Worm (Caenorhabditis elegans): ENCODE data around the gene R02D5.6.

DNA sequence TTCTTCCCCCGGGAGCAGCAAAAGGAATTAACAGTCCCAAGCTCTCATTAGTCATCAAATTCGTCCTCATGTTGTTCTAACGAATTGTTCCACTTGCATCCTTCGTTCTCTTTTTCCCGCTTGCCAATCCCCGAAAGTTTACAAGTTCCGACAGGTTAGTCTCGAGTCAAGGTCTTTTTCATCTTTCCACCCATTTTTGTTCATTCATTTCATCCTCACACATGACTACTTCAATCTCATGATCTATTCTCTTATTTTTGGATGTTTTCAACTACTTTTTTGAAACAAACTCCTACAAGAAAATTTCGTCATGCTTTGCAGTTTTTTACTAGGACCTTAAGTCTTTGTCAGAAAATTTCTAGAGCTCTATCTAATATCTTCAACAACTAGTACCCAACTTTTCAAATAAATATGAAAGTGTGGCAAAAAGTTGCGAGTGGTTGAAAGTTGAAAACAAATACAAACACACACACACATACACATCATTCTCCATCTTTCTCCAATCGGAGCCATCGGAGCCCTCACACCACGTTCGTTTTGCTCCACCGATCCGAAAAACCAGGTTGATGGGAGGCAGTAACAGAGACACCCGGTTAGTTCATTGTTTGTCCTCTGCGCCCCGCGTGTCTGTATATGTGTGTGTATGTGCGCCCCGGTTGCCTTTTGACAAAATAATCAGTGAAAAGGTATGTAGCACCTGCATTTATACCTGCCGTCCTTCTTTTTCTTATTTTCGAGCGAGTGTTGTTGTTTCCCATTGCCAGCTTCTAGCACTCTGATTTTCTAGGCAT is 18.6 kb downstream of the R02D5.6 start:
- TF ChIP-seq zag-1 (tag; optimal IDR thresholded peaks at IDR 0.05) = no peak
- TF ChIP-seq blmp-1 (tag; optimal IDR thresholded peaks at IDR 0.05; ENCODE audit: insufficient read depth) = no peak
- TF ChIP-seq R02D3.7 (tag; optimal IDR thresholded peaks at IDR 0.05) = no peak
- TF ChIP-seq lin-13 (GFP tag; optimal IDR thresholded peaks at IDR 0.05) = no peak
- no peak for TF ChIP-seq fos-1 (tag; optimal IDR thresholded peaks at IDR 0.05)
- TF ChIP-seq ZK546.5 (tag; optimal IDR thresholded peaks at IDR 0.05) = no peak
- TF ChIP-seq nhr-10 (tag; optimal IDR thresholded peaks at IDR 0.05) = no peak

Measured in whole organism, L2 larva.